Fruit fly (Drosophila melanogaster): ENCODE measurements around the gene CG12692.
"Not testable (repeated sequence)": the region's sequence is repeated elsewhere in the genome, so short reads cannot be mapped to it uniquely, and the experiment has no call there.

CG12692 gene

dm6 chrX:4302246-4302645 is at the start of gene CG12692:
Gene CG12692, minus strand, starts transcription at chrX:4302346.
- TF ChIP-seq psq (optimal IDR thresholded peaks at IDR 0.05) (no peak), insv (optimal IDR thresholded peaks at IDR 0.05) (no peak), ttk (optimal IDR thresholded peaks at IDR 0.05) (no peak), Myc (optimal IDR thresholded peaks at IDR 0.05) (no peak), Sin3A (optimal IDR thresholded peaks at IDR 0.05) (no peak), h (optimal IDR thresholded peaks at IDR 0.05) (no peak)

- TF ChIP-seq ttk (optimal IDR thresholded peaks at IDR 0.05) (no peak), psq (optimal IDR thresholded peaks at IDR 0.05) (no peak), Myc (optimal IDR thresholded peaks at IDR 0.05) (no peak), insv (optimal IDR thresholded peaks at IDR 0.05) (no peak), Sin3A (optimal IDR thresholded peaks at IDR 0.05) (no peak), h (optimal IDR thresholded peaks at IDR 0.05) (no peak)
Measured at dm6 chrX:4329809-4330208, 27.7 kb upstream of the CG12692 start.

dm6 chrX:4329357-4329756 is 27.2 kb upstream of the CG12692 start, which contains the start of gene CG12693:
Gene CG12693, minus strand, starts transcription at chrX:4329457.
- TF ChIP-seq Myc (optimal IDR thresholded peaks at IDR 0.05), result no peak
- no peak for TF ChIP-seq Sin3A (optimal IDR thresholded peaks at IDR 0.05)
- TF ChIP-seq insv (optimal IDR thresholded peaks at IDR 0.05), result no peak
- no peak for TF ChIP-seq h (optimal IDR thresholded peaks at IDR 0.05)
- no peak for TF ChIP-seq psq (optimal IDR thresholded peaks at IDR 0.05)
- no peak for TF ChIP-seq ttk (optimal IDR thresholded peaks at IDR 0.05)

- TF ChIP-seq insv (optimal IDR thresholded peaks at IDR 0.05) (no peak), h (optimal IDR thresholded peaks at IDR 0.05) (no peak), Sin3A (optimal IDR thresholded peaks at IDR 0.05) (no peak), ttk (optimal IDR thresholded peaks at IDR 0.05) (no peak), Myc (optimal IDR thresholded peaks at IDR 0.05) (no peak), psq (optimal IDR thresholded peaks at IDR 0.05) (no peak)
Measured at dm6 chrX:4325346-4325745, 23.2 kb upstream of the CG12692 start.

- TF ChIP-seq ttk (optimal IDR thresholded peaks at IDR 0.05) (no peak), Myc (optimal IDR thresholded peaks at IDR 0.05) (no peak), h (optimal IDR thresholded peaks at IDR 0.05) (no peak), insv (optimal IDR thresholded peaks at IDR 0.05) (no peak)
Measured at dm6 chrX:4324781-4325180, 22.6 kb upstream of the CG12692 start.

- no peak for TF ChIP-seq ttk (optimal IDR thresholded peaks at IDR 0.05)
- TF ChIP-seq Sin3A (optimal IDR thresholded peaks at IDR 0.05), result no peak
- no peak for TF ChIP-seq insv (optimal IDR thresholded peaks at IDR 0.05)
- no peak for TF ChIP-seq psq (optimal IDR thresholded peaks at IDR 0.05)
- TF ChIP-seq h (optimal IDR thresholded peaks at IDR 0.05), result no peak
- TF ChIP-seq Myc (optimal IDR thresholded peaks at IDR 0.05), result no peak
Measured at dm6 chrX:4323911-4324368, 21.8 kb upstream of the CG12692 start.

- TF ChIP-seq psq (optimal IDR thresholded peaks at IDR 0.05), result no peak
- TF ChIP-seq Myc (optimal IDR thresholded peaks at IDR 0.05), result no peak
- no peak for TF ChIP-seq Sin3A (optimal IDR thresholded peaks at IDR 0.05)
- no peak for TF ChIP-seq insv (optimal IDR thresholded peaks at IDR 0.05)
- TF ChIP-seq h (optimal IDR thresholded peaks at IDR 0.05), result no peak
- no peak for TF ChIP-seq ttk (optimal IDR thresholded peaks at IDR 0.05)
Measured at dm6 chrX:4322234-4323210, 20.4 kb upstream of the CG12692 start, which contains the start of gene norpA. Gene norpA, plus strand, starts transcription at chrX:4322626.

- TF ChIP-seq ttk (optimal IDR thresholded peaks at IDR 0.05) (no peak), psq (optimal IDR thresholded peaks at IDR 0.05) (no peak), h (optimal IDR thresholded peaks at IDR 0.05) (no peak), insv (optimal IDR thresholded peaks at IDR 0.05) (no peak), Myc (optimal IDR thresholded peaks at IDR 0.05) (no peak), Sin3A (optimal IDR thresholded peaks at IDR 0.05) (no peak)
Measured at dm6 chrX:4322131-4322233, 19.8 kb upstream of the CG12692 start, which contains the start of gene mRpL33. Gene mRpL33, minus strand, starts transcription at chrX:4322231.

dm6 chrX:4319240-4319639 is 17.1 kb upstream of the CG12692 start, which contains the start of gene NO66:
Gene NO66, plus strand, starts transcription at chrX:4319438.
- TF ChIP-seq psq, Myc, insv (optimal IDR thresholded peaks at IDR 0.05): not testable (repeated sequence)

dm6 chrX:4318701-4319100 is 16.6 kb upstream of the CG12692 start, which contains the start of gene mei-9:
Gene mei-9, minus strand, starts transcription at chrX:4318801.
- not testable (repeated sequence) for TF ChIP-seq insv, Myc, ttk (optimal IDR thresholded peaks at IDR 0.05)

- no peak for TF ChIP-seq h (optimal IDR thresholded peaks at IDR 0.05)
- TF ChIP-seq ttk (optimal IDR thresholded peaks at IDR 0.05), result no peak
- TF ChIP-seq insv (optimal IDR thresholded peaks at IDR 0.05), result no peak
- TF ChIP-seq psq (optimal IDR thresholded peaks at IDR 0.05), result no peak
- TF ChIP-seq Sin3A (optimal IDR thresholded peaks at IDR 0.05), result no peak
- no peak for TF ChIP-seq Myc (optimal IDR thresholded peaks at IDR 0.05)
Measured at dm6 chrX:4311699-4312098, 9.6 kb upstream of the CG12692 start, which contains the start of gene CG15579. Gene CG15579, minus strand, starts transcription at chrX:4311799.

- TF ChIP-seq ttk (optimal IDR thresholded peaks at IDR 0.05) (no peak), Sin3A (optimal IDR thresholded peaks at IDR 0.05) (no peak), insv (optimal IDR thresholded peaks at IDR 0.05) (no peak), psq (optimal IDR thresholded peaks at IDR 0.05) (no peak), Myc (optimal IDR thresholded peaks at IDR 0.05) (no peak), h (optimal IDR thresholded peaks at IDR 0.05) (no peak)
Measured at dm6 chrX:4305980-4306379, 3.8 kb upstream of the CG12692 start.

dm6 chrX:4293418-4293817 is 8.7 kb downstream of the CG12692 start:
- TF ChIP-seq h (optimal IDR thresholded peaks at IDR 0.05) (no peak), insv (optimal IDR thresholded peaks at IDR 0.05) (no peak)

Measured in Kc167 (cell line).